Worm (Caenorhabditis elegans) whole organism, L4 larva: ENCODE data around the gene fubl-2.
A peak's percentile ranks its signal among the peaks of the same experiment; 100 is the strongest.

Source experiments
- R02D3.7 ChIP-seq: fragments of 150-350 bp; sonication (generic microtip); optimal IDR thresholded peaks from 3 replicates; lab custom pipeline; 2014; ENCODE audit warnings: missing biosample characterization, missing genetic modification characterization
- Y105C5A.15 ChIP-seq: fragments of 200-800 bp; sonication (Bioruptor generic); IDR thresholded peaks from 2 replicates; pipeline ENCODE4 v1.3.6; 2022; ENCODE audit warnings: missing genetic modification characterization, missing compliant biosample characterization
- Y48G9A.11 ChIP-seq: fragments of 200-800 bp; sonication (Bioruptor generic); IDR thresholded peaks from 2 replicates; pipeline ENCODE4 v1.3.6; 2022; ENCODE audit warnings: missing genetic modification reagents, missing genetic modification characterization, missing compliant biosample characterization
- Y5F2A.4 ChIP-seq: fragments of 200-800 bp; sonication (Bioruptor generic); optimal IDR thresholded peaks from 2 replicates; lab custom pipeline; 2018; ENCODE audit warnings: mild to moderate bottlenecking, missing genetic modification characterization, missing compliant biosample characterization
- Y75B8A.6 ChIP-seq: fragments of 200-800 bp; sonication (Bioruptor generic); IDR thresholded peaks from 2 replicates; pipeline ENCODE4 v1.3.6; 2022; ENCODE audit warnings: missing genetic modification reagents, missing genetic modification characterization, missing compliant biosample characterization
- ZK337.2 ChIP-seq: fragments of 200-800 bp; sonication (Bioruptor generic); IDR thresholded peaks from 2 replicates; pipeline ENCODE4 v1.3.6; 2022; ENCODE audit warnings: missing genetic modification reagents, missing genetic modification characterization, missing compliant biosample characterization
- aha-1 ChIP-seq: fragments of 150-350 bp; peaks from one replicate; lab custom pipeline; 2014; ENCODE audit warnings: missing biosample characterization, missing genetic modification characterization
- arid-1 ChIP-seq: fragments of 200-800 bp; sonication (Bioruptor generic); conservative IDR thresholded peaks from 2 replicates; pipeline ENCODE4 v1.3.6; 2022; ENCODE audit warnings: missing genetic modification reagents, missing genetic modification characterization, missing compliant biosample characterization
- ceh-62 ChIP-seq: sonication (generic microtip); optimal IDR thresholded peaks from 2 replicates; lab custom pipeline; 2017; ENCODE audit warnings: missing biosample characterization, missing genetic modification characterization
- ceh-82 ChIP-seq: sonication (generic microtip); optimal IDR thresholded peaks from 2 replicates; lab custom pipeline; 2017; ENCODE audit warnings: missing biosample characterization, missing genetic modification characterization
- cey-2 ChIP-seq: sonication (generic microtip); optimal IDR thresholded peaks from 3 replicates; lab custom pipeline; 2017; ENCODE audit warnings: missing genetic modification characterization, mild to moderate bottlenecking, missing compliant biosample characterization, antibody characterized with exemption, borderline replicate concordance; ENCODE audit not compliant: insufficient read depth
- daf-8 ChIP-seq: fragments of 200-800 bp; sonication (Bioruptor generic); IDR thresholded peaks from 2 replicates; pipeline ENCODE4 v1.3.6; 2022; ENCODE audit warnings: missing genetic modification characterization, missing compliant biosample characterization
- dmd-6 ChIP-seq: fragments of 200-800 bp; sonication (Bioruptor generic); IDR thresholded peaks from 2 replicates; pipeline ENCODE4 v1.3.6; 2022; ENCODE audit warnings: missing genetic modification reagents, missing genetic modification characterization, missing compliant biosample characterization
- dmd-8 ChIP-seq: fragments of 200-800 bp; sonication (Bioruptor generic); IDR thresholded peaks from 2 replicates; pipeline ENCODE4 v1.3.6; 2022; ENCODE audit warnings: missing genetic modification characterization, missing compliant biosample characterization
- dmd-9 ChIP-seq: fragments of 200-800 bp; sonication (Bioruptor generic); IDR thresholded peaks from 2 replicates; pipeline ENCODE4 v1.3.6; 2022; ENCODE audit warnings: missing genetic modification reagents, missing genetic modification characterization, missing compliant biosample characterization
- duxl-1 ChIP-seq: sonication (generic microtip); optimal IDR thresholded peaks from 2 replicates; lab custom pipeline; 2016; ENCODE audit warnings: mild to moderate bottlenecking, missing genetic modification characterization, moderate library complexity, missing compliant biosample characterization; ENCODE audit not compliant: poor library complexity
- egl-27 ChIP-seq: sonication (generic microtip); optimal IDR thresholded peaks from 3 replicates; lab custom pipeline; 2017; ENCODE audit warnings: missing biosample characterization, missing genetic modification reagents, missing genetic modification characterization
- hlh-30 ChIP-seq: sonication (generic microtip); optimal IDR thresholded peaks from 2 replicates; lab custom pipeline; 2017; ENCODE audit warnings: antibody characterized with exemption, mild to moderate bottlenecking, missing genetic modification characterization, missing compliant biosample characterization; ENCODE audit not compliant: insufficient read depth
- lin-38 ChIP-seq: fragments of 200-800 bp; sonication (Bioruptor generic); IDR thresholded peaks from 2 replicates; pipeline ENCODE4 v1.3.6; 2022; ENCODE audit warnings: missing genetic modification reagents, missing genetic modification characterization, missing compliant biosample characterization
- lin-39 ChIP-seq: fragments of 150-350 bp; optimal IDR thresholded peaks from 2 replicates; lab custom pipeline; 2014; ENCODE audit warnings: missing biosample characterization, missing genetic modification reagents, missing genetic modification characterization
- lir-3 ChIP-seq: sonication (generic microtip); optimal IDR thresholded peaks from 2 replicates; lab custom pipeline; 2016; ENCODE audit warnings: mild to moderate bottlenecking, missing genetic modification characterization, missing compliant biosample characterization
- madf-9 ChIP-seq: fragments of 200-800 bp; sonication (Bioruptor generic); conservative IDR thresholded peaks from 2 replicates; pipeline ENCODE4 v1.3.6; 2022; ENCODE audit warnings: missing genetic modification reagents, missing genetic modification characterization, missing compliant biosample characterization
- mep-1 ChIP-seq: fragments of 150-350 bp; sonication (generic microtip); optimal IDR thresholded peaks from 3 replicates; lab custom pipeline; 2014; ENCODE audit warnings: missing biosample characterization, missing genetic modification characterization
- mes-2 ChIP-seq: sonication (generic microtip); optimal IDR thresholded peaks from 2 replicates; lab custom pipeline; 2016; ENCODE audit warnings: missing genotype, mild to moderate bottlenecking, missing genetic modification characterization, missing compliant biosample characterization; ENCODE audit not compliant: poor library complexity, severe bottlenecking
- mxl-3 ChIP-seq: fragments of 200-800 bp; sonication (Bioruptor generic); optimal IDR thresholded peaks from 2 replicates; lab custom pipeline; 2018; ENCODE audit warnings: mild to moderate bottlenecking, missing genetic modification characterization, missing compliant biosample characterization
- nhr-41 ChIP-seq: fragments of 200-800 bp; sonication (Bioruptor generic); IDR thresholded peaks from 2 replicates; pipeline ENCODE4 v1.3.6; 2022; ENCODE audit warnings: missing genetic modification reagents, missing genetic modification characterization, missing compliant biosample characterization
- nhr-77 ChIP-seq: fragments of 150-350 bp; optimal IDR thresholded peaks from 2 replicates; lab custom pipeline; 2014; ENCODE audit warnings: missing biosample characterization, missing genetic modification characterization
- pqm-1 ChIP-seq: sonication (generic microtip); optimal IDR thresholded peaks from 2 replicates; lab custom pipeline; 2017; ENCODE audit warnings: missing biosample characterization, missing genetic modification characterization
- rbr-2 ChIP-seq: sonication (generic microtip); optimal IDR thresholded peaks from 2 replicates; lab custom pipeline; 2016; ENCODE audit warnings: missing genotype, missing genetic modification characterization, missing compliant biosample characterization
- set-16 ChIP-seq: fragments of 200-800 bp; sonication (Bioruptor generic); IDR thresholded peaks from 2 replicates; pipeline ENCODE4 v1.3.6; 2022; ENCODE audit warnings: missing genetic modification reagents, missing genetic modification characterization, missing compliant biosample characterization
- snpc-1.2 ChIP-seq: fragments of 200-800 bp; sonication (Bioruptor generic); IDR thresholded peaks from 2 replicates; pipeline ENCODE4 v1.3.6; 2022; ENCODE audit warnings: missing genetic modification reagents, missing genetic modification characterization, missing compliant biosample characterization
- spr-3 ChIP-seq: fragments of 200-800 bp; sonication (Bioruptor generic); optimal IDR thresholded peaks from 2 replicates; lab custom pipeline; 2018; ENCODE audit warnings: mild to moderate bottlenecking, missing genetic modification characterization, missing compliant biosample characterization
- tra-1 ChIP-seq: fragments of 200-800 bp; sonication (Bioruptor generic); IDR thresholded peaks from 2 replicates; pipeline ENCODE4 v1.3.6; 2022; ENCODE audit warnings: missing genetic modification reagents, missing genetic modification characterization, missing compliant biosample characterization
- unc-39 ChIP-seq: sonication (generic microtip); optimal IDR thresholded peaks from 2 replicates; lab custom pipeline; 2017; ENCODE audit warnings: missing biosample characterization, missing genetic modification characterization
- zag-1 ChIP-seq: fragments of 150-350 bp; optimal IDR thresholded peaks from 2 replicates; lab custom pipeline; 2014; ENCODE audit warnings: missing biosample characterization, missing genetic modification characterization
- zfp-3 ChIP-seq: fragments of 200-800 bp; sonication (Bioruptor generic); conservative IDR thresholded peaks from 2 replicates; pipeline ENCODE4 v1.3.6; 2022; ENCODE audit warnings: missing genetic modification reagents, missing genetic modification characterization, missing compliant biosample characterization
- ztf-11 ChIP-seq: fragments of 150-350 bp; optimal IDR thresholded peaks from 2 replicates; lab custom pipeline; 2014; ENCODE audit warnings: missing biosample characterization, missing genetic modification characterization

fubl-2 gene

ce11 chrIII:7068520-7069113 is 18.9 kb downstream of the fubl-2 start, which contains the start of the genes ubc-18 and R01H2.8 (continued):
- TF ChIP-seq Y48G9A.11 (no peak), mep-1 (tag; lab: Kevin White, UChicago) (peak; percentile 5), lin-38 (GFP tag; lab: Robert Waterston, UW) (peak; percentile 53), set-16 (GFP tag; lab: Robert Waterston, UW) (no peak), lin-39 (tag; lab: Kevin White, UChicago) (no peak), hlh-30 (tag; lab: Kevin White, UChicago) (peak; percentile 16), arid-1 (GFP tag; lab: Robert Waterston, UW) (no peak), nhr-41 (GFP tag; lab: Robert Waterston, UW) (no peak), zag-1 (tag; lab: Kevin White, UChicago) (no peak), ztf-11 (tag; lab: Kevin White, UChicago) (no peak), pqm-1 (tag; lab: Kevin White, UChicago) (no peak), madf-9 (GFP tag; lab: Robert Waterston, UW) (no peak), nhr-77 (tag; lab: Kevin White, UChicago) (no peak)

DNA sequence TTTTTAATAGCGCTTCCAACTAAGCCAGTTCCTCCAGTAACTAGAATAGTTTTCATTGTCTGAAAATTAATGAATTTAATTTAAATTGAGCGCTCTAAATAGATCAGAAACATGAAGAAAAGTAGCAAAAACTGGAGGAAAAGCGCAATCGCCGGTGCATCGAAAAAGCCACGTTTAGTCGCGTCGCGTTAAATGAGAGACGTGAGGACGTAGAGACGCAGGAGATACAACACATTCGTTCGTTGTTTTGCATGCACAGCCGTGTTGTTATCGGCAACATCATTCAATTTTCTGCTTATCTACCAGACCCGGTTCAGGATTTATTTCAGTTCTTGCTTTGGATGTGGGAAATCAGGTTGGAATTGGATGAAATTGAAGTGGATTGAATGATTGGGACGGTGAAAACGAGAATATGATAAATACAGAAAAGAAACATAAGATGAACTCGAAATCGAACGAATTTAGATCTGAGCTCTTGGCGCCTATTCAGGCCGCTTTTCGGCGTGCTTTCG is 20.1 kb downstream of the fubl-2 start, which contains the start of gene ger-1:
Gene ger-1 (minus strand): TSS at position 93 of the 512 bp plus-strand sequence.
- TF ChIP-seq aha-1 (tag; lab: Kevin White, UChicago), result peak; percentile 39
- TF ChIP-seq madf-9 (GFP tag; lab: Robert Waterston, UW), result no peak
- peak; percentile 56 for TF ChIP-seq mes-2 (tag; lab: Kevin White, UChicago)

ce11 chrIII:7064185-7064584 is 23.4 kb downstream of the fubl-2 start, which contains the start of gene R01H2.4:
Gene R01H2.4, minus strand, starts transcription at chrIII:7064285.
- TF ChIP-seq dmd-6 (no peak), zfp-3 (GFP tag; lab: Robert Waterston, UW) (no peak)

DNA sequence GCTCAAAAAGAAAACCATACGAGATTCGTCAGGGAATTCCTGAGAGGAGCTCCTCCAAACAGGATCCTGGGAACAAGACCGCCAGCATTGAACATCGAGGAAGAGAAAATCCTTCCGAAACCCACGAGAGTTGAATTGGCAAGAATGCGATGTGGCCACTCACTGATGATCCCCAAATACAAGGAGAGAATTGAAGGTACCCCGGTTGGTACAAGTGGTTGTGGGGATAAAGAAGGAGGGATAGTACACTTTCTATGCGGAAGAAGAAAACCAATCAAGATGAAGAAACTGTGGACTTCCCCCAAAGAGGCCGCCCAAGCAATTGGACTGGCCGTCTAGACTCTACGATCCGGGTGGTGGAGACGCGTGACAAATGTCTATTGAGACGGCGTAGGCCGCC is 24.5 kb downstream of the fubl-2 start:
- TF ChIP-seq aha-1 (tag; lab: Kevin White, UChicago), result peak; percentile 93
- TF ChIP-seq dmd-9 (GFP tag; lab: Robert Waterston, UW), result no peak
- no peak for TF ChIP-seq tra-1 (GFP tag; lab: Robert Waterston, UW)

- no peak for TF ChIP-seq cey-2 (tag; lab: Kevin White, UChicago)
These were observed 25.0 kb downstream of the fubl-2 start, which contains the start of gene R01H2.1 for ce11 chrIII:7062580-7062979. Gene R01H2.1, plus strand, starts transcription at chrIII:7062880.

- TF ChIP-seq mxl-3 (GFP tag; lab: Kevin White, UChicago) (no peak), daf-8 (no peak), unc-39 (tag; lab: Kevin White, UChicago) (no peak), Y5F2A.4 (no peak), ceh-82 (tag; lab: Kevin White, UChicago) (no peak), Y105C5A.15 (GFP tag; lab: Robert Waterston, UW) (no peak), duxl-1 (tag; lab: Kevin White, UChicago) (no peak), lir-3 (no peak), ZK337.2 (GFP tag; lab: Robert Waterston, UW) (no peak), Y75B8A.6 (GFP tag; lab: Robert Waterston, UW) (no peak), R02D3.7 (tag; lab: Kevin White, UChicago) (no peak), snpc-1.2 (GFP tag; lab: Robert Waterston, UW) (no peak), rbr-2 (tag; lab: Kevin White, UChicago) (no peak), spr-3 (GFP tag; lab: Kevin White, UChicago) (no peak), dmd-8 (no peak), tra-1 (GFP tag; lab: Robert Waterston, UW) (no peak), ceh-62 (tag; lab: Kevin White, UChicago) (no peak), egl-27 (tag; lab: Kevin White, UChicago) (no peak), mes-2 (tag; lab: Kevin White, UChicago) (no peak)
These were observed 26.9 kb downstream of the fubl-2 start, which contains the start of gene egg-2 for ce11 chrIII:7060531-7061095. Gene egg-2, minus strand, starts transcription at chrIII:7060583.
